Worm (Caenorhabditis elegans): ENCODE data around the gene R04B3.1.

DNA sequence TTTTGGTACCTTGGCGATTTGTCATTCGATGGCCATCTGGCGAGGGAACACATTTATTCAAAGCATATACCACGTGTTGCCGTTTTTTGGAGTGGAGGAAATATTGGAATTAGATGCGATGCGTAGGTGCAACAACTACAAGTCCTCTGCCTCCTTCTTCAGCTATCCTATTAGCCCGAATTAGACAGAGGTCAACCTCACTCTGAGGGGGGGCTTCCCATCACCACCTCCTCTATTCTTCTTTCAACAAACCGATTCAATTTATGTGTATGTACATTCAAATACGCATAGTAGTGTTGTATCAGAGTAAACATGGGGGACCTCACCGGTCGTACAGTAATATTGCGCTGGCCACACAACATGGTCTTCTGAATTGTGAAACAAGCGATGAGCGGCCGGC lies 26.6 kb upstream of the R04B3.1 start:
- no peak for TF ChIP-seq T23F11.4 (GFP tag; optimal IDR thresholded peaks at IDR 0.05)
- no peak for TF ChIP-seq sox-4 (tag; optimal IDR thresholded peaks at IDR 0.05)
- no peak for TF ChIP-seq pha-2 (tag; optimal IDR thresholded peaks at IDR 0.05)
- no peak for TF ChIP-seq nhr-11 (tag; optimal IDR thresholded peaks at IDR 0.05)
- TF ChIP-seq hlh-6 (tag; optimal IDR thresholded peaks at IDR 0.05) = no peak
- TF ChIP-seq mec-3 (tag; optimal IDR thresholded peaks at IDR 0.05; ENCODE audit: borderline replicate concordance) = no peak
- no peak for TF ChIP-seq fax-1 (tag; optimal IDR thresholded peaks at IDR 0.05)
- TF ChIP-seq ceh-6 (GFP tag; optimal IDR thresholded peaks at IDR 0.05) = no peak
- TF ChIP-seq dve-1 (tag; optimal IDR thresholded peaks at IDR 0.05) = no peak
- no peak for TF ChIP-seq unc-86 (tag; optimal IDR thresholded peaks at IDR 0.05)
- no peak for TF ChIP-seq pax-1 (tag; optimal IDR thresholded peaks at IDR 0.05)
- no peak for TF ChIP-seq ceh-45 (GFP tag; IDR thresholded peaks at IDR 0.05)
- TF ChIP-seq C08G9.2 (tag; optimal IDR thresholded peaks at IDR 0.05) = no peak
- TF ChIP-seq ceh-14 (tag; optimal IDR thresholded peaks at IDR 0.05) = no peak
